Fruit fly (Drosophila melanogaster) Kc167 (cell line): ENCODE measurements around the gene CG8927.

Experiments
- Myc ChIP-seq: fragments of >200 bp; optimal IDR thresholded peaks from 2 replicates; lab custom pipeline; 2017; ENCODE audit warnings: missing external identifiers
- Sin3A ChIP-seq: fragments of >200 bp; optimal IDR thresholded peaks from 2 replicates; lab custom pipeline; 2018; ENCODE audit warnings: missing external identifiers
- h ChIP-seq: fragments of >200 bp; optimal IDR thresholded peaks from 3 replicates; lab custom pipeline; 2018; ENCODE audit warnings: missing external identifiers
- insv ChIP-seq: fragments of >200 bp; optimal IDR thresholded peaks from 3 replicates; lab custom pipeline; 2018; ENCODE audit warnings: missing external identifiers
- psq ChIP-seq: fragments of >200 bp; optimal IDR thresholded peaks from 2 replicates; lab custom pipeline; 2017; ENCODE audit warnings: missing external identifiers
- ttk ChIP-seq: sonication (Bioruptor generic); optimal IDR thresholded peaks from 2 replicates; lab custom pipeline; 2017; ENCODE audit warnings: missing external identifiers

The CG8927 gene

dm6 chr3R:16180476-16181070 is at the start of gene CG8927:
Gene CG8927, plus strand, starts transcription at chr3R:16181020.
- TF ChIP-seq Sin3A (lab: Kevin White, UChicago) (no peak), ttk (lab: Kevin White, UChicago) (no peak), h (lab: Kevin White, UChicago) (no peak), psq (lab: Kevin White, UChicago) (no peak), Myc (no peak), insv (lab: Kevin White, UChicago) (no peak)

dm6 chr3R:16135616-16136015 is 45.2 kb upstream of the CG8927 start:
- no peak for TF ChIP-seq Sin3A (lab: Kevin White, UChicago)
- no peak for TF ChIP-seq Myc
- TF ChIP-seq ttk (lab: Kevin White, UChicago), result no peak
- TF ChIP-seq insv (lab: Kevin White, UChicago), result no peak
- no peak for TF ChIP-seq h (lab: Kevin White, UChicago)
- TF ChIP-seq psq (lab: Kevin White, UChicago), result no peak

- TF ChIP-seq psq (lab: Kevin White, UChicago) (no peak), Myc (no peak), h (lab: Kevin White, UChicago) (no peak), Sin3A (lab: Kevin White, UChicago) (no peak), insv (lab: Kevin White, UChicago) (no peak), ttk (lab: Kevin White, UChicago) (no peak)
Measured at dm6 chr3R:16146632-16147453, 34.0 kb upstream of the CG8927 start, which contains the start of the genes Mic26-27 and CG5916. Gene Mic26-27, minus strand, starts transcription at chr3R:16146855. Gene CG5916, plus strand, starts transcription at chr3R:16147029.

dm6 chr3R:16148712-16149111 is 32.1 kb upstream of the CG8927 start:
- TF ChIP-seq insv (lab: Kevin White, UChicago) (no peak), psq (lab: Kevin White, UChicago) (no peak), Sin3A (lab: Kevin White, UChicago) (no peak), Myc (no peak), ttk (lab: Kevin White, UChicago) (no peak), h (lab: Kevin White, UChicago) (no peak)

- TF ChIP-seq Sin3A (lab: Kevin White, UChicago), result no peak
- no peak for TF ChIP-seq h (lab: Kevin White, UChicago)
Measured at dm6 chr3R:16151239-16151860, 29.5 kb upstream of the CG8927 start, which contains the start of gene Fer2. Gene Fer2, minus strand, starts transcription at chr3R:16151312.

- TF ChIP-seq Sin3A (lab: Kevin White, UChicago) (no peak), ttk (lab: Kevin White, UChicago) (no peak), h (lab: Kevin White, UChicago) (no peak), Myc (no peak), psq (lab: Kevin White, UChicago) (no peak), insv (lab: Kevin White, UChicago) (no peak)
Measured at dm6 chr3R:16152369-16152768, 28.5 kb upstream of the CG8927 start.

dm6 chr3R:16153356-16153905 is 27.4 kb upstream of the CG8927 start:
- TF ChIP-seq Sin3A (lab: Kevin White, UChicago), result no peak
- TF ChIP-seq Myc, result no peak
- no peak for TF ChIP-seq psq (lab: Kevin White, UChicago)
- no peak for TF ChIP-seq insv (lab: Kevin White, UChicago)
- no peak for TF ChIP-seq h (lab: Kevin White, UChicago)
- TF ChIP-seq ttk (lab: Kevin White, UChicago), result no peak

- TF ChIP-seq ttk (lab: Kevin White, UChicago) (no peak), h (lab: Kevin White, UChicago) (no peak), insv (lab: Kevin White, UChicago) (no peak), Myc (no peak), psq (lab: Kevin White, UChicago) (no peak), Sin3A (lab: Kevin White, UChicago) (no peak)
Measured at dm6 chr3R:16154263-16154662, 26.6 kb upstream of the CG8927 start.

- TF ChIP-seq Myc (no peak), ttk (lab: Kevin White, UChicago) (no peak), Sin3A (lab: Kevin White, UChicago) (no peak), h (lab: Kevin White, UChicago) (no peak)
Measured at dm6 chr3R:16154682-16155081, 26.1 kb upstream of the CG8927 start, which contains the start of gene CG6006. Gene CG6006, plus strand, starts transcription at chr3R:16154982.

- no peak for TF ChIP-seq h (lab: Kevin White, UChicago)
- no peak for TF ChIP-seq ttk (lab: Kevin White, UChicago)
- TF ChIP-seq psq (lab: Kevin White, UChicago), result no peak
- no peak for TF ChIP-seq Sin3A (lab: Kevin White, UChicago)
- no peak for TF ChIP-seq insv (lab: Kevin White, UChicago)
- no peak for TF ChIP-seq Myc
Measured at dm6 chr3R:16156032-16156431, 24.8 kb upstream of the CG8927 start.

dm6 chr3R:16157564-16158242 is 23.1 kb upstream of the CG8927 start:
- TF ChIP-seq psq (lab: Kevin White, UChicago) (no peak), insv (lab: Kevin White, UChicago) (no peak), Sin3A (lab: Kevin White, UChicago) (no peak), ttk (lab: Kevin White, UChicago) (no peak), Myc (no peak), h (lab: Kevin White, UChicago) (no peak)
